Worm (Caenorhabditis elegans) whole organism, early embryonic: Measurements from ENCODE around the gene zip-12.

Experiments used
- F13C5.2 ChIP-seq: sonication (generic microtip); optimal IDR thresholded peaks from 2 replicates; lab custom pipeline; 2017; ENCODE audit warnings: mild to moderate bottlenecking, missing genetic modification characterization, inconsistent platforms, missing compliant biosample characterization
- ama-1 ChIP-seq: fragments of 150-350 bp; optimal IDR thresholded peaks from 2 replicates; lab custom pipeline; 2014
- ceh-36 ChIP-seq: sonication (generic microtip); optimal IDR thresholded peaks from 2 replicates; lab custom pipeline; 2016; ENCODE audit warnings: missing genetic modification characterization, inconsistent platforms, missing compliant biosample characterization
- ets-7 ChIP-seq: sonication (generic microtip); optimal IDR thresholded peaks from 2 replicates; lab custom pipeline; 2016; ENCODE audit warnings: missing genotype, missing genetic modification characterization, missing compliant biosample characterization
- flt-1 ChIP-seq: fragments of 200-800 bp; sonication (Bioruptor generic); IDR thresholded peaks from 2 replicates; pipeline ENCODE4 v1.3.6; 2022; ENCODE audit warnings: missing genetic modification characterization, missing compliant biosample characterization
- hmbx-1 ChIP-seq: sonication (generic microtip); optimal IDR thresholded peaks from 2 replicates; lab custom pipeline; 2016; ENCODE audit warnings: mild to moderate bottlenecking, missing genetic modification characterization, missing compliant biosample characterization
- hnd-1 ChIP-seq: sonication (generic microtip); optimal IDR thresholded peaks from 2 replicates; lab custom pipeline; 2016; ENCODE audit warnings: missing genetic modification characterization, missing compliant biosample characterization
- sea-1 ChIP-seq: fragments of 200-800 bp; sonication (Bioruptor generic); conservative IDR thresholded peaks from 2 replicates; pipeline ENCODE4 v1.3.6; 2022; ENCODE audit warnings: missing genetic modification characterization, missing compliant biosample characterization
- tbx-11 ChIP-seq: fragments of 200-800 bp; sonication (Bioruptor generic); IDR thresholded peaks from 2 replicates; pipeline ENCODE4 v1.3.6; 2022; ENCODE audit warnings: missing genetic modification characterization, missing compliant biosample characterization

- no peak for TF ChIP-seq ama-1
- no peak for TF ChIP-seq F13C5.2 (tag; lab: Kevin White, UChicago)
- no peak for TF ChIP-seq hnd-1 (tag; lab: Kevin White, UChicago)
- no peak for TF ChIP-seq tbx-11 (GFP tag; lab: Robert Waterston, UW)
- no peak for TF ChIP-seq ceh-36 (tag; lab: Kevin White, UChicago)
- no peak for TF ChIP-seq flt-1 (GFP tag; lab: Robert Waterston, UW)
- TF ChIP-seq hmbx-1 (tag; lab: Kevin White, UChicago): no peak
- TF ChIP-seq sea-1: no peak
- TF ChIP-seq ets-7 (tag; lab: Kevin White, UChicago): no peak
These were observed 46.1 kb downstream of the zip-12 start, which contains the start of gene glrx-5 for ce11 chrIII:12373807-12374266.
